Fruit fly (Drosophila melanogaster) S2 (cell line): ENCODE measurements around the gene CG7509.

Experiments
- CG8478 ChIP-seq: fragments of >200 bp; optimal IDR thresholded peaks from 2 replicates; lab custom pipeline; 2018
- CTCF ChIP-seq, 2 experiments: fragments of >200 bp; optimal IDR thresholded peaks; 2 replicates each; lab custom pipeline; 2018

dm6 chr3L:4848066-4848465 is 43.0 kb upstream of the CG7509 start:
- TF ChIP-seq CG8478 (lab: Kevin White, UChicago) (no peak), CTCF (optimal IDR thresholded peaks at IDR 0.05; lab: Kevin White, UChicago) (no peak)
